Worm (Caenorhabditis elegans): Measurements from ENCODE around the gene srsx-13.

The srsx-13 gene

ce11 chrV:5030212-5030611 lies 47.2 kb upstream of the srsx-13 start:
- TF ChIP-seq jun-1 (tag; optimal IDR thresholded peaks at IDR 0.05) (peak; percentile 3), skn-1 (tag; optimal IDR thresholded peaks at IDR 0.05) (peak; percentile 38), pqm-1 (tag; optimal IDR thresholded peaks at IDR 0.05) (peak; percentile 86), hmg-11 (tag; optimal IDR thresholded peaks at IDR 0.05) (no peak), nhr-77 (tag; optimal IDR thresholded peaks at IDR 0.05) (no peak), elt-2 (tag; optimal IDR thresholded peaks at IDR 0.05) (peak; percentile 88), pha-4 (tag; optimal IDR thresholded peaks at IDR 0.05) (peak; percentile 28), ztf-11 (tag; optimal IDR thresholded peaks at IDR 0.05) (no peak)

ce11 chrV:5027640-5028039 lies 44.6 kb upstream of the srsx-13 start, which contains the start of gene cpt-4:
Gene cpt-4 (minus strand): TSS chrV:5027723.
- TF ChIP-seq ztf-11 (tag; optimal IDR thresholded peaks at IDR 0.05) (no peak), nhr-25 (tag; optimal IDR thresholded peaks at IDR 0.05) (no peak), skn-1 (tag; optimal IDR thresholded peaks at IDR 0.05) (no peak), unc-39 (tag; optimal IDR thresholded peaks at IDR 0.05) (no peak), R02D3.7 (tag; optimal IDR thresholded peaks at IDR 0.05) (no peak), mml-1 (tag; optimal IDR thresholded peaks at IDR 0.05) (no peak), nhr-12 (tag; optimal IDR thresholded peaks at IDR 0.05) (no peak), lin-39 (tag; optimal IDR thresholded peaks at IDR 0.05) (no peak), nhr-23 (tag; optimal IDR thresholded peaks at IDR 0.05) (no peak), pqm-1 (tag; optimal IDR thresholded peaks at IDR 0.05) (peak; percentile 83), elt-2 (tag; optimal IDR thresholded peaks at IDR 0.05) (peak; percentile 95), jun-1 (tag; optimal IDR thresholded peaks at IDR 0.05) (no peak), nfya-1 (tag; optimal IDR thresholded peaks at IDR 0.05; ENCODE audit: insufficient read depth) (no peak), mdl-1 (tag; optimal IDR thresholded peaks at IDR 0.05) (peak; percentile 5)

ce11 chrV:5026438-5026837 lies 43.4 kb upstream of the srsx-13 start:
- TF ChIP-seq elt-2 (tag; optimal IDR thresholded peaks at IDR 0.05) (peak; percentile 90), tbx-2 (tag; optimal IDR thresholded peaks at IDR 0.05) (no peak), nhr-28 (tag; optimal IDR thresholded peaks at IDR 0.05) (no peak), nfya-1 (tag; optimal IDR thresholded peaks at IDR 0.05; ENCODE audit: insufficient read depth) (no peak), nhr-23 (tag; optimal IDR thresholded peaks at IDR 0.05) (no peak), elt-1 (tag; optimal IDR thresholded peaks at IDR 0.05) (no peak), nhr-76 (tag; optimal IDR thresholded peaks at IDR 0.05) (no peak), mdl-1 (tag; optimal IDR thresholded peaks at IDR 0.05) (no peak), pqm-1 (tag; optimal IDR thresholded peaks at IDR 0.05) (peak; percentile 58), nhr-11 (tag; optimal IDR thresholded peaks at IDR 0.05) (no peak), zag-1 (tag; optimal IDR thresholded peaks at IDR 0.05) (no peak), nhr-12 (tag; optimal IDR thresholded peaks at IDR 0.05) (no peak), lsy-12 (tag; optimal IDR thresholded peaks at IDR 0.05) (no peak), ama-1 (optimal IDR thresholded peaks at IDR 0.05) (no peak), nhr-77 (tag; optimal IDR thresholded peaks at IDR 0.05) (no peak), eor-1 (tag; optimal IDR thresholded peaks at IDR 0.05) (no peak), aly-2 (tag; optimal IDR thresholded peaks at IDR 0.05) (no peak), fos-1 (tag; optimal IDR thresholded peaks at IDR 0.05) (no peak), nhr-43 (tag; optimal IDR thresholded peaks at IDR 0.05; ENCODE audit: poor library complexity, severe bottlenecking) (peak; percentile 13), ceh-9 (tag; optimal IDR thresholded peaks at IDR 0.05) (no peak), ceh-82 (tag; optimal IDR thresholded peaks at IDR 0.05) (no peak), unc-62 (GFP tag; optimal IDR thresholded peaks at IDR 0.05) (no peak), ceh-28 (tag; optimal IDR thresholded peaks at IDR 0.05) (no peak)

- no peak for TF ChIP-seq ama-1 (optimal IDR thresholded peaks at IDR 0.05)
- peak; percentile 2 for TF ChIP-seq elt-2 (tag; optimal IDR thresholded peaks at IDR 0.05)
Measured at ce11 chrV:5023355-5023754, 40.4 kb upstream of the srsx-13 start.

ce11 chrV:5018810-5019274 lies 35.9 kb upstream of the srsx-13 start, which contains the start of gene srr-4:
Gene srr-4 (plus strand): TSS chrV:5019224.
- peak; percentile 28 for TF ChIP-seq pqm-1 (tag; optimal IDR thresholded peaks at IDR 0.05)
- no peak for TF ChIP-seq ztf-11 (tag; optimal IDR thresholded peaks at IDR 0.05)
- TF ChIP-seq ceh-16 (tag; optimal IDR thresholded peaks at IDR 0.05): no peak

Data from whole organism, L3 larva.